Fruit fly (Drosophila melanogaster): Measurements from ENCODE around the gene Desi.

DNA sequence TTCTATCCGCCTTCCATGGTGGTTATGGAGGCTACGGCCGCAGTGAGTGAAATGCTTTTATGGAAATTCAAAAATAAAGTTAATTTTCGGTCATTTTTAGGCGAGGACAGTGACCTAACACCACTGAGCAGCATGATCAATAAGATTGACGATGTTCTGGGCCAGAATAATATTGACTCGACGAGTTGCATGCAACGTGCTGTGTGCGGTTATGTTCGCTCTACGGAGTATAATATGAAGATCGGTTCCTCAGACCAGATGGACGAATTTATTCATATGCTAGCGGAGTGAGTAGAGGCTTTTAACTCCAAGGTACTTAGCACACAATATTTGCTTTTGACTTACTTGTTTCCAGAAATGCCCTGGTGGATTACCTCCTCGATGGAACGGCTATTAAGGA lies 792 bp downstream of the Desi start:
- TF ChIP-seq salr (GFP tag; optimal IDR thresholded peaks at IDR 0.05): no peak
- no peak for TF ChIP-seq Blimp-1 (GFP tag; optimal IDR thresholded peaks at IDR 0.05)
- no peak for TF ChIP-seq CG34406 (GFP tag; optimal IDR thresholded peaks at IDR 0.05)
- no peak for TF ChIP-seq net (GFP tag; optimal IDR thresholded peaks at IDR 0.05)
